Fruit fly (Drosophila melanogaster) whole organism, wandering third instar larva: Measurements from ENCODE around the gene meso18E.

Source experiments
- Abd-B ChIP-seq: fragments of >200 bp; optimal IDR thresholded peaks from 2 replicates; lab custom pipeline; 2017; ENCODE audit warnings: missing biosample characterization, missing genetic modification characterization
- Dif ChIP-seq: fragments of 200-275, 200-300 bp; sonication (Bioruptor generic); optimal IDR thresholded peaks from 2 replicates; lab custom pipeline; 2018; ENCODE audit warnings: missing biosample characterization, missing genetic modification characterization; ENCODE audit not compliant: partially characterized antibody
- foxo ChIP-seq, 2 experiments: fragments of 200-800 bp; sonication (Bioruptor generic); optimal IDR thresholded peaks; 2 replicates in 1 of 2; 3 replicates in 1 of 2; lab custom pipeline; 2016 to 2017; ENCODE audit warnings: missing biosample characterization in 2 of 2, missing genetic modification characterization in 2 of 2
- pan ChIP-seq: fragments of >200 bp; optimal IDR thresholded peaks from 2 replicates; lab custom pipeline; 2017

DNA sequence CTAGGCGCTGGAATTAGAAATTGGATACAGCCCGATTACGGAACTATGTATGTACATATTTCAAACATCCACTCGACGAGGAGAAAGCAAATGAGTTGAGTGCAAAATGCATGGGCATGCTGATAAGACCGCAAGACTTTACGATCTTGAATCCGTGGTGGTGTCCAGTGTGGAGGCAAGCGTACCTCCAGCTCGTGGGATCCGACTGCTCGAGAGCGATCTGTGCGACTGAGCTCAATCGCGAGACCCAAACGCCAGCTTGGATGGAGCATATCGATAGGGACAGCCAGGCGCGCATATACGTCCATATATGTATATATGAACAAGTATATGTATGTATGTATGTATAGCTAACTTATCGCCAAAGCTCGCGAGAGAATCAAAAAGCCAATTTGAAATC is 37.2 kb downstream of the meso18E start, which contains the start of gene et:
- TF ChIP-seq Abd-B (GFP tag; lab: Kevin White, UChicago), result no peak
- no peak for TF ChIP-seq pan
- TF ChIP-seq foxo (GFP tag; optimal IDR thresholded peaks at IDR 0.05; lab: Kevin White, UChicago), result no peak
- no peak for TF ChIP-seq Dif (GFP tag; lab: Kevin White, UChicago)
